Worm (Caenorhabditis elegans) whole organism, L4 larva: ENCODE data around the gene T28C6.8.

ENCODE experiments used
- T26A8.4 ChIP-seq: fragments of 200-800 bp; sonication (Bioruptor generic); IDR thresholded peaks from 2 replicates; pipeline ENCODE4 v1.3.6; 2022; ENCODE audit warnings: missing genetic modification characterization, missing compliant biosample characterization
- ZK337.2 ChIP-seq: fragments of 200-800 bp; sonication (Bioruptor generic); IDR thresholded peaks from 2 replicates; pipeline ENCODE4 v1.3.6; 2022; ENCODE audit warnings: missing genetic modification reagents, missing genetic modification characterization, missing compliant biosample characterization
- ama-1 ChIP-seq: fragments of 150-350 bp; optimal IDR thresholded peaks from 2 replicates; lab custom pipeline; 2014; ENCODE audit warnings: inconsistent platforms, mixed read lengths
- ceh-44 ChIP-seq: fragments of 200-800 bp; sonication (Bioruptor generic); IDR thresholded peaks from 2 replicates; pipeline ENCODE4 v1.3.6; 2022; ENCODE audit warnings: missing genetic modification reagents, missing genetic modification characterization, missing compliant biosample characterization
- dmd-6 ChIP-seq: fragments of 200-800 bp; sonication (Bioruptor generic); IDR thresholded peaks from 2 replicates; pipeline ENCODE4 v1.3.6; 2022; ENCODE audit warnings: missing genetic modification reagents, missing genetic modification characterization, missing compliant biosample characterization
- lin-13 ChIP-seq: fragments of 150-350 bp; optimal IDR thresholded peaks from 2 replicates; lab custom pipeline; 2014; ENCODE audit warnings: missing biosample characterization, missing genetic modification reagents, missing genetic modification characterization
- mep-1 ChIP-seq: fragments of 150-350 bp; sonication (generic microtip); optimal IDR thresholded peaks from 3 replicates; lab custom pipeline; 2014; ENCODE audit warnings: missing biosample characterization, missing genetic modification characterization
- nhr-11 ChIP-seq: fragments of 150-350 bp; optimal IDR thresholded peaks from 2 replicates; lab custom pipeline; 2014; ENCODE audit warnings: missing biosample characterization, missing genetic modification characterization
- nhr-77 ChIP-seq: fragments of 150-350 bp; optimal IDR thresholded peaks from 2 replicates; lab custom pipeline; 2014; ENCODE audit warnings: missing biosample characterization, missing genetic modification characterization
- zfp-2 ChIP-seq: sonication (generic microtip); optimal IDR thresholded peaks from 2 replicates; lab custom pipeline; 2016; ENCODE audit warnings: mild to moderate bottlenecking, missing genetic modification characterization, missing compliant biosample characterization

- TF ChIP-seq ZK337.2 = no peak
- TF ChIP-seq ama-1 (lab: Kevin White, UChicago) = no peak
- peak; percentile 39; the same call in 1 of the 2 replicates for TF ChIP-seq dmd-6 (GFP tag; lab: Robert Waterston, UW)
- no peak for TF ChIP-seq nhr-77 (tag; lab: Kevin White, UChicago)
- TF ChIP-seq nhr-11 = no peak
- no peak for TF ChIP-seq zfp-2 (tag; lab: Kevin White, UChicago)
- no peak for TF ChIP-seq ceh-44 (GFP tag; lab: Robert Waterston, UW)
- no peak for TF ChIP-seq mep-1
- TF ChIP-seq T26A8.4 (GFP tag; lab: Robert Waterston, UW) = no peak
- no peak for TF ChIP-seq lin-13 (GFP tag; lab: Kevin White, UChicago)
Measured at ce11 chrIV:8845922-8846321, 15.4 kb upstream of the T28C6.8 start.
